Worm (Caenorhabditis elegans) whole organism, L3 larva: ENCODE results near the gene twk-20.
A peak's percentile ranks its signal among the peaks of the same experiment; 100 is the strongest.

Experiments
- ceh-16 ChIP-seq: sonication (generic microtip); optimal IDR thresholded peaks from 2 replicates; lab custom pipeline; 2017; ENCODE audit warnings: missing biosample characterization, missing genetic modification characterization
- egl-5 ChIP-seq: fragments of 150-350 bp; optimal IDR thresholded peaks from 2 replicates; lab custom pipeline; 2017; ENCODE audit warnings: missing biosample characterization, missing genetic modification reagents, missing genetic modification characterization, inconsistent platforms
- elt-2 ChIP-seq: sonication (generic microtip); optimal IDR thresholded peaks from 2 replicates; lab custom pipeline; 2016; ENCODE audit warnings: missing genetic modification reagents, mild to moderate bottlenecking, missing genetic modification characterization, missing compliant biosample characterization
- elt-3 ChIP-seq, 3 experiments: fragments of 150-350 bp in 1 of 3; sonication (generic microtip) in 2 of 3; optimal IDR thresholded peaks; 2 replicates in 2 of 3; 4 replicates in 1 of 3; lab custom pipeline; 2014 to 2017; ENCODE audit warnings: missing biosample characterization in 3 of 3, missing genetic modification characterization in 3 of 3
- eor-1 ChIP-seq, 2 experiments: fragments of 150-350 bp; optimal IDR thresholded peaks; 2 replicates each; lab custom pipeline; 2014 to 2018; ENCODE audit warnings: missing biosample characterization in 2 of 2, missing genetic modification characterization in 2 of 2
- mdl-1 ChIP-seq: fragments of 150-350 bp; optimal IDR thresholded peaks from 2 replicates; lab custom pipeline; 2014; ENCODE audit warnings: missing biosample characterization, missing genetic modification characterization
- nfya-1 ChIP-seq: sonication (generic microtip); optimal IDR thresholded peaks from 2 replicates; lab custom pipeline; 2017; ENCODE audit warnings: missing genetic modification characterization, mild to moderate bottlenecking, missing compliant biosample characterization, antibody characterized with exemption, moderate library complexity; ENCODE audit not compliant: insufficient read depth
- nhr-11 ChIP-seq: fragments of 150-350 bp; optimal IDR thresholded peaks from 2 replicates; lab custom pipeline; 2014; ENCODE audit warnings: missing biosample characterization, missing genetic modification characterization
- nhr-77 ChIP-seq: fragments of 150-350 bp; optimal IDR thresholded peaks from 2 replicates; lab custom pipeline; 2014; ENCODE audit warnings: missing biosample characterization, missing genetic modification characterization
- pha-4 ChIP-seq: fragments of 150-350 bp; optimal IDR thresholded peaks from 2 replicates; lab custom pipeline; 2014; ENCODE audit warnings: missing biosample characterization, missing genetic modification reagents, missing genetic modification characterization
- snpc-4 ChIP-seq: fragments of 150-350 bp; optimal IDR thresholded peaks from 2 replicates; lab custom pipeline; 2014; ENCODE audit warnings: missing biosample characterization, missing genetic modification characterization

twk-20 gene

ce11 chrX:13687655-13688054 is 48.0 kb downstream of the twk-20 start, which contains the start of gene adm-2:
adm-2 (plus strand) TSS chrX:13687955.
- TF ChIP-seq nhr-11 (no peak), nfya-1 (no peak), elt-3 (tag; optimal IDR thresholded peaks at IDR 0.05; lab: Kevin White, UChicago) (no peak), pha-4 (tag; lab: Kevin White, UChicago) (peak; percentile 85), mdl-1 (tag; lab: Kevin White, UChicago) (no peak), eor-1 (tag; optimal IDR thresholded peaks at IDR 0.05; lab: Kevin White, UChicago) (no peak), egl-5 (tag; lab: Kevin White, UChicago) (no peak), nhr-77 (tag; lab: Kevin White, UChicago) (no peak)

ce11 chrX:13690333-13690732 is 50.7 kb downstream of the twk-20 start:
- TF ChIP-seq elt-2 (tag; lab: Kevin White, UChicago) (no peak), snpc-4 (tag; lab: Kevin White, UChicago) (peak; percentile 60), ceh-16 (tag; lab: Kevin White, UChicago) (no peak)
